Fruit fly (Drosophila melanogaster) whole organism, pupa: ENCODE measurements around the gene CG32006.

ENCODE experiments used
- CG10348 ChIP-seq: fragments of 200-800 bp; sonication (Bioruptor generic); IDR thresholded peaks from 2 replicates; pipeline ENCODE4 v1.3.6; 2022; ENCODE audit warnings: missing biosample characterization, missing genetic modification characterization
- CG12605 ChIP-seq: fragments of 200-800 bp; sonication (Bioruptor generic); IDR thresholded peaks from 2 replicates; pipeline ENCODE4 v1.3.6; 2022; ENCODE audit warnings: missing biosample characterization, missing genetic modification characterization
- CG14655 ChIP-seq: fragments of 200-800 bp; sonication (Bioruptor generic); optimal IDR thresholded peaks from 3 replicates; lab custom pipeline; 2017; ENCODE audit warnings: mild to moderate bottlenecking, missing biosample characterization, missing genetic modification reagents, missing genetic modification characterization
- CG32121 ChIP-seq: fragments of 200-800 bp; sonication (Bioruptor generic); IDR thresholded peaks from 2 replicates; pipeline ENCODE4 v1.3.6; 2022; ENCODE audit warnings: missing biosample characterization, missing genetic modification characterization
- CG4496 ChIP-seq: fragments of 200-800 bp; sonication (Bioruptor generic); IDR thresholded peaks from 3 replicates; pipeline ENCODE4 v1.3.6; 2022; ENCODE audit warnings: missing biosample characterization, missing genetic modification characterization
- CG8159 ChIP-seq: fragments of 200-800 bp; sonication (Bioruptor generic); optimal IDR thresholded peaks from 3 replicates; lab custom pipeline; 2018; ENCODE audit warnings: missing biosample characterization, mild to moderate bottlenecking, missing genetic modification characterization, moderate library complexity
- CG8301 ChIP-seq: fragments of 200-800 bp; sonication (Bioruptor generic); optimal IDR thresholded peaks from 2 replicates; lab custom pipeline; 2018; ENCODE audit warnings: missing biosample characterization, mild to moderate bottlenecking, missing genetic modification characterization
- D1 ChIP-seq: fragments of 200-800 bp; sonication (Bioruptor generic); optimal IDR thresholded peaks from 2 replicates; lab custom pipeline; 2018; ENCODE audit warnings: missing biosample characterization, mild to moderate bottlenecking, missing genetic modification characterization, moderate library complexity
- EcR ChIP-seq: fragments of 200-800 bp; sonication (Bioruptor generic); optimal IDR thresholded peaks from 3 replicates; lab custom pipeline; 2019; ENCODE audit warnings: missing biosample characterization, missing genetic modification characterization, mild to moderate bottlenecking, moderate library complexity, missing genetic modification reagents
- Ets98B ChIP-seq: fragments of 200-800 bp; sonication (Bioruptor generic); IDR thresholded peaks from 2 replicates; pipeline ENCODE4 v1.3.6; 2022; ENCODE audit warnings: missing biosample characterization, missing genetic modification characterization

- no peak for TF ChIP-seq CG8159
- no peak for TF ChIP-seq CG8301 (tag; lab: Kevin White, UChicago)
- no peak for TF ChIP-seq D1
- no peak for TF ChIP-seq CG10348 (GFP tag; lab: Robert Waterston, UW)
- no peak for TF ChIP-seq EcR (GFP tag; lab: Kevin White, UChicago)
- TF ChIP-seq CG14655 (GFP tag; lab: Kevin White, UChicago), result no peak
- TF ChIP-seq CG12605, result no peak
- no peak for TF ChIP-seq Ets98B (GFP tag; lab: Robert Waterston, UW)
- TF ChIP-seq CG32121, result no peak
- no peak for TF ChIP-seq CG4496 (GFP tag; lab: Robert Waterston, UW)
These were observed 24.0 kb downstream of the CG32006 start for dm6 chr4:174526-174925.
